Fruit fly (Drosophila melanogaster) whole organism, prepupa: Measurements from ENCODE around the gene CG7900.

Source experiments
- CG11294 ChIP-seq: fragments of 200-800 bp; sonication (Bioruptor generic); IDR thresholded peaks from 2 replicates; pipeline ENCODE4 v1.3.6; 2022; ENCODE audit warnings: missing biosample characterization, missing genetic modification characterization
- CG32006 ChIP-seq: fragments of 200-800 bp; sonication (Bioruptor generic); optimal IDR thresholded peaks from 3 replicates; lab custom pipeline; 2017; ENCODE audit warnings: missing biosample characterization, mild to moderate bottlenecking, missing genetic modification characterization
- CG6854 ChIP-seq: fragments of 200-800 bp; sonication (Bioruptor generic); optimal IDR thresholded peaks from 2 replicates; lab custom pipeline; 2017; ENCODE audit warnings: missing biosample characterization, mild to moderate bottlenecking, missing genetic modification characterization
- eg ChIP-seq: fragments of 200-800 bp; sonication (Bioruptor generic); IDR thresholded peaks from 3 replicates; pipeline ENCODE4 v1.3.6; 2022; ENCODE audit warnings: missing biosample characterization, missing genetic modification characterization

DNA sequence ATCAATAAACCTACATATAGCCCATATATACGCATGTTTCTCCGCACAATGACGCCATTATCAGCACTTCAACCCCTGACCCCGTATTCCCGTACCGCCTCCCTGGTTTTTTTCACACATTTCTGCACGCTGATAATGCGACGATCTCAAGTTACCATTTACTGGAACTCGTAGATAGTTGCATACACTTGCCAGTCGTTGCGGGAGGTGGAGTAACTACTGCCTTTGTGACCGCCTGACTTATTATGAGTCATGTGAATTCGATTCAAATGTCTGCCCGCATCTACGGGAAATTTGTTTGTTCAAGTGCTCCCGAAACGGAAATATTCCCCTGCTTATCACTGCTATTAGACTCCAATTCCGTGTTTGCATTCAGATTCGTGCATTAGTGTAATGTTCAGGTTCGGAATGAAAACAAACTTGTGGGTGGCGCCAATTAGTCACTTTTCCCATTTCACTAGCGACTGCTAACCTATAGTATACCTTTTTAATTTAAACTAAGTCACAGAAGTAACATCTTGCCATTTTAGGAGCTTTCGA lies 33.3 kb downstream of the CG7900 start:
- TF ChIP-seq CG11294 (GFP tag; lab: Robert Waterston, UW): no peak
- no peak for TF ChIP-seq CG32006 (GFP tag; lab: Kevin White, UChicago)
- TF ChIP-seq CG6854: no peak
- TF ChIP-seq eg (GFP tag; lab: Robert Waterston, UW): no peak
